Worm (Caenorhabditis elegans): ENCODE results near the gene C17E7.4.

DNA sequence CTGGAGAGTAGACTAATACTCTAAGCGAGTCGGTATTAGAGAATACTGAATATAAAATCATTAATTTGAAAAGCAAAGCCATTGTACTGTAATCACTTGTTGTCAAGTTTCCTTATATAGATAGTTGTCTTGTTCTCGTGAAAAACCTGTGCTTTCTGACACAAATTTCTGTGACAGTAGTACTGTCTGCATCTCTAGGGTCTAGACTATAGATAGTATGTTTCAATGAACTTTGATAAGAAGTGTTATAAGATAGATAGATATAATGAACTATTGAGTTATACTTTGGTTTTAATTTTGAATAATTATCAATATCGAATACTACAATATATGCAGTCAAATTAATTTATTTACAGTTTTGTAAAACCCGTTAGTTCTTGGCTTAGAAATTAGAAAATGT, 48.7 kb upstream of the C17E7.4 start, which contains the start of gene ugt-32:
- no peak for TF ChIP-seq nhr-11 (tag; optimal IDR thresholded peaks at IDR 0.05)
- no peak for TF ChIP-seq pqm-1 (tag; optimal IDR thresholded peaks at IDR 0.05)
- no peak for TF ChIP-seq pha-4 (tag; optimal IDR thresholded peaks at IDR 0.05)
- TF ChIP-seq ceh-45 (GFP tag; IDR thresholded peaks at IDR 0.05): no peak
- no peak for TF ChIP-seq ceh-2 (tag; optimal IDR thresholded peaks at IDR 0.05)
- no peak for TF ChIP-seq ceh-9 (tag; optimal IDR thresholded peaks at IDR 0.05)
- TF ChIP-seq ref-2 (tag; optimal IDR thresholded peaks at IDR 0.05): no peak

Measured in whole organism, late embryonic.